Fruit fly (Drosophila melanogaster): ENCODE data around the gene ThrRS.

DNA sequence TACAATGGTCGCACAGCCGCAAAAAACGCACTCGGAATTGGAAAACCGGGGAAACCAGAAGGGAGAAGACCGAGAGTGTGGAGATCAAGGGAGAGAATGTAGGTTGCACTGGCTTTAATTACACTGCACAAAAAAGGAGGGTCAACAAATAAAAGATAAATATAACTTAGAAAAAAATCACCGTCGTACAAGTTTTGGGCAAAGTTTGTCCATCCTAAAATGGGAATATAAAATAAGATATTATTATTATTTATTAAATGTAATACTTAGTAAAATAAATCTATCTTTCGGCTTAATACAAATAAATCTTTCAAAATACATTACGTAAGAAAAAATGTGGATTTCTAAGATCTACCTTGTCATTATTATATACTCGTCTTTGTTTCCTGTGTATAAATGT is 12.3 kb downstream of the ThrRS start:
- TF ChIP-seq kay (GFP tag; ENCODE audit: borderline replicate concordance) (no peak), tj (GFP tag; optimal IDR thresholded peaks at IDR 0.05) (no peak), Mnt (GFP tag; optimal IDR thresholded peaks at IDR 0.05) (no peak), CG12768 (GFP tag; optimal IDR thresholded peaks at IDR 0.05) (no peak), Crg-1 (GFP tag; optimal IDR thresholded peaks at IDR 0.05) (no peak), CG7101 (tag; optimal IDR thresholded peaks at IDR 0.05) (no peak), CG1620 (GFP tag; optimal IDR thresholded peaks at IDR 0.05) (no peak), pad (GFP tag; optimal IDR thresholded peaks at IDR 0.05) (no peak)

All from whole organism, adult.